Worm (Caenorhabditis elegans) whole organism, late embryonic: Measurements from ENCODE around the gene srx-137.
A peak's percentile ranks its signal among the peaks of the same experiment; 100 is the strongest.

Experiments used
- C38D4.7 ChIP-seq: fragments of 200-800 bp; sonication (Bioruptor generic); optimal IDR thresholded peaks from 2 replicates; lab custom pipeline; 2018; ENCODE audit warnings: mild to moderate bottlenecking, missing genetic modification characterization, moderate library complexity, missing compliant biosample characterization
- K02D7.2 ChIP-seq: sonication (generic microtip); optimal IDR thresholded peaks from 2 replicates; lab custom pipeline; 2017; ENCODE audit warnings: mild to moderate bottlenecking, missing genetic modification characterization, missing compliant biosample characterization
- ceh-14 ChIP-seq: sonication (generic microtip); optimal IDR thresholded peaks from 2 replicates; lab custom pipeline; 2016; ENCODE audit warnings: missing genotype, missing genetic modification characterization, missing compliant biosample characterization
- ceh-18 ChIP-seq: sonication (generic microtip); optimal IDR thresholded peaks from 2 replicates; lab custom pipeline; 2016; ENCODE audit warnings: missing genetic modification characterization, missing compliant biosample characterization
- ceh-2 ChIP-seq: sonication (generic microtip); optimal IDR thresholded peaks from 2 replicates; lab custom pipeline; 2016; ENCODE audit warnings: missing genotype, missing genetic modification characterization, missing compliant biosample characterization
- ceh-45 ChIP-seq: fragments of 200-800 bp; sonication (Bioruptor generic); IDR thresholded peaks from 2 replicates; pipeline ENCODE4 v1.3.6; 2022; ENCODE audit warnings: missing genetic modification reagents, missing genetic modification characterization, missing compliant biosample characterization
- ceh-48 ChIP-seq: sonication (generic microtip); optimal IDR thresholded peaks from 2 replicates; lab custom pipeline; 2016; ENCODE audit warnings: missing genetic modification characterization, inconsistent platforms, missing compliant biosample characterization
- dve-1 ChIP-seq: sonication (generic microtip); optimal IDR thresholded peaks from 2 replicates; lab custom pipeline; 2017; ENCODE audit warnings: antibody characterized with exemption, mild to moderate bottlenecking, missing genetic modification characterization, missing compliant biosample characterization
- elt-4 ChIP-seq: sonication (generic microtip); optimal IDR thresholded peaks from 2 replicates; lab custom pipeline; 2016; ENCODE audit warnings: missing genetic modification characterization, missing compliant biosample characterization
- fax-1 ChIP-seq: sonication (generic microtip); optimal IDR thresholded peaks from 2 replicates; lab custom pipeline; 2016; ENCODE audit warnings: missing genotype, missing genetic modification characterization, missing compliant biosample characterization
- fkh-10 ChIP-seq: fragments of 150-350 bp; optimal IDR thresholded peaks from 2 replicates; lab custom pipeline; 2014; ENCODE audit warnings: missing biosample characterization, missing genetic modification reagents, missing genetic modification characterization
- fkh-6 ChIP-seq: sonication (generic microtip); optimal IDR thresholded peaks from 2 replicates; lab custom pipeline; 2016; ENCODE audit warnings: missing genetic modification characterization, missing compliant biosample characterization
- hlh-13 ChIP-seq: fragments of 200-800 bp; sonication (Bioruptor generic); optimal IDR thresholded peaks from 2 replicates; lab custom pipeline; 2018; ENCODE audit warnings: mild to moderate bottlenecking, missing genetic modification characterization, missing compliant biosample characterization
- hlh-15 ChIP-seq: sonication (generic microtip); optimal IDR thresholded peaks from 2 replicates; lab custom pipeline; 2016; ENCODE audit warnings: missing genetic modification characterization, missing compliant biosample characterization
- hlh-30 ChIP-seq: sonication (generic microtip); optimal IDR thresholded peaks from 2 replicates; lab custom pipeline; 2017; ENCODE audit warnings: antibody characterized with exemption, missing genetic modification characterization, missing compliant biosample characterization; ENCODE audit not compliant: insufficient read depth
- hlh-8 ChIP-seq: sonication (generic microtip); optimal IDR thresholded peaks from 2 replicates; lab custom pipeline; 2016; ENCODE audit warnings: missing genotype, missing genetic modification characterization, missing compliant biosample characterization
- lim-6 ChIP-seq: sonication (generic microtip); optimal IDR thresholded peaks from 2 replicates; lab custom pipeline; 2016; ENCODE audit warnings: missing genetic modification characterization, missing compliant biosample characterization
- madf-2 ChIP-seq: sonication (generic microtip); optimal IDR thresholded peaks from 2 replicates; lab custom pipeline; 2017; ENCODE audit warnings: missing genetic modification characterization, missing compliant biosample characterization
- mec-3 ChIP-seq: sonication (generic microtip); optimal IDR thresholded peaks from 2 replicates; lab custom pipeline; 2016; ENCODE audit warnings: borderline replicate concordance, missing genetic modification characterization, missing compliant biosample characterization
- nfya-1 ChIP-seq: sonication (generic microtip); optimal IDR thresholded peaks from 2 replicates; lab custom pipeline; 2017; ENCODE audit warnings: missing genetic modification characterization, mild to moderate bottlenecking, missing compliant biosample characterization, antibody characterized with exemption, moderate library complexity
- nhr-11 ChIP-seq: fragments of 150-350 bp; optimal IDR thresholded peaks from 2 replicates; lab custom pipeline; 2014; ENCODE audit warnings: missing biosample characterization, missing genetic modification characterization
- nhr-232 ChIP-seq: sonication (generic microtip); optimal IDR thresholded peaks from 2 replicates; lab custom pipeline; 2016; ENCODE audit warnings: missing genetic modification characterization, missing compliant biosample characterization
- odd-2 ChIP-seq: sonication (generic microtip); optimal IDR thresholded peaks from 2 replicates; lab custom pipeline; 2017; ENCODE audit warnings: antibody characterized with exemption, mild to moderate bottlenecking, missing genetic modification characterization, missing compliant biosample characterization
- pqm-1 ChIP-seq: sonication (generic microtip); optimal IDR thresholded peaks from 2 replicates; lab custom pipeline; 2016; ENCODE audit warnings: missing genetic modification characterization, missing compliant biosample characterization
- sdc-2 ChIP-seq: sonication (generic microtip); optimal IDR thresholded peaks from 2 replicates; lab custom pipeline; 2016; ENCODE audit warnings: missing genotype, missing genetic modification characterization, missing compliant biosample characterization
- unc-42 ChIP-seq: sonication (generic microtip); optimal IDR thresholded peaks from 2 replicates; lab custom pipeline; 2016; ENCODE audit warnings: missing genotype, missing genetic modification characterization, missing compliant biosample characterization
- ztf-16 ChIP-seq: sonication (generic microtip); optimal IDR thresholded peaks from 2 replicates; lab custom pipeline; 2017; ENCODE audit warnings: missing genetic modification characterization, missing compliant biosample characterization

Gene srx-137

ce11 chrV:13907557-13908104 is 45.0 kb downstream of the srx-137 start:
- TF ChIP-seq sdc-2 (tag; lab: Kevin White, UChicago) (no peak), nhr-232 (tag; lab: Kevin White, UChicago) (no peak), ceh-2 (tag; lab: Kevin White, UChicago) (no peak), nfya-1 (tag; lab: Kevin White, UChicago) (no peak), ceh-18 (no peak), dve-1 (tag; lab: Kevin White, UChicago) (no peak), mec-3 (tag; lab: Kevin White, UChicago) (no peak), ztf-16 (tag; lab: Kevin White, UChicago) (no peak), elt-4 (no peak), hlh-13 (no peak), nhr-11 (tag; lab: Kevin White, UChicago) (no peak), fkh-6 (no peak), fkh-10 (GFP tag; lab: Kevin White, UChicago) (no peak), madf-2 (no peak), ceh-14 (tag; lab: Kevin White, UChicago) (no peak), hlh-15 (no peak), ceh-45 (GFP tag; lab: Robert Waterston, UW) (no peak), hlh-8 (tag; lab: Kevin White, UChicago) (no peak), lim-6 (no peak)

ce11 chrV:13908120-13908915 is 45.7 kb downstream of the srx-137 start:
- no peak for TF ChIP-seq unc-42 (tag; lab: Kevin White, UChicago)
- no peak for TF ChIP-seq mec-3 (tag; lab: Kevin White, UChicago)
- no peak for TF ChIP-seq ceh-14 (tag; lab: Kevin White, UChicago)
- TF ChIP-seq odd-2, result no peak
- TF ChIP-seq ceh-18, result no peak
- no peak for TF ChIP-seq lim-6
- TF ChIP-seq ceh-48 (tag; lab: Kevin White, UChicago), result no peak
- TF ChIP-seq pqm-1 (tag; lab: Kevin White, UChicago), result no peak

- TF ChIP-seq K02D7.2 (tag; lab: Kevin White, UChicago), result no peak
- TF ChIP-seq C38D4.7 (GFP tag; lab: Kevin White, UChicago), result no peak
- TF ChIP-seq hlh-8 (tag; lab: Kevin White, UChicago), result no peak
- no peak for TF ChIP-seq fax-1 (tag; lab: Kevin White, UChicago)
- TF ChIP-seq, all 69 proteins: peak for 0
These were observed 46.2 kb downstream of the srx-137 start, which contains the start of gene C06B3.6 for ce11 chrV:13908916-13909176. C06B3.6 (minus strand) TSS chrV:13908967.

ce11 chrV:13909400-13909799 is 46.8 kb downstream of the srx-137 start, which contains the start of gene C06B3.7:
C06B3.7 (plus strand) TSS chrV:13909686.
- TF ChIP-seq hlh-30 (tag; lab: Kevin White, UChicago) (peak; percentile 34), ztf-16 (tag; lab: Kevin White, UChicago) (no peak)
